Worm (Caenorhabditis elegans): ENCODE results near the gene ncx-3.

The ncx-3 gene

DNA sequence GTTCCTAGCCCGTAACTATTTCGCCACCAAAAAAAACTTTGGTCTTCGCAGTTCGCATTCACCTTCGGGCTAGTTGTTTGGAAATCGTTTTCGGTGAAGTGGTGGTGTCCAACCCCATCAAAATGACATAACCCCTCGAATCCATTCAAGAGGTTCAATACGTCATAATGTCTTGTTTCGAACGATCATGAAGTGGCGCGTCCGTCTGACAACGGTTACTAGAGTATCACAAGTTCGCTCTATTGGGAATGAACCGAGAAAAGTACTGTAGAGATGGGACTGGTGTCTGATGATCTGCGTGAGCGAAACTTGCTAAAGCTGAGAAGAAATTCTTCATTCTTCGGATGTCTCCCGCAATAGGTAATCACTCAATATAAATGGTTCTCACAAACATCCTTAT lies 11.3 kb downstream of the ncx-3 start, which contains the start of gene ZC168.2:
TSS of gene ZC168.2 (plus strand) at position 301 of the 400 bp plus-strand sequence.
- TF ChIP-seq cnd-1 (tag; optimal IDR thresholded peaks at IDR 0.05) (no peak), nhr-2 (tag; optimal IDR thresholded peaks at IDR 0.05) (peak; percentile 7)

- TF ChIP-seq nhr-28 (tag; optimal IDR thresholded peaks at IDR 0.05) (no peak), flh-1 (GFP tag; optimal IDR thresholded peaks at IDR 0.05) (no peak), ztf-11 (tag; optimal IDR thresholded peaks at IDR 0.05) (no peak), ceh-83 (GFP tag; optimal IDR thresholded peaks at IDR 0.05) (peak; percentile 7), lin-13 (tag; optimal IDR thresholded peaks at IDR 0.05) (peak; percentile 40), nhr-76 (tag; optimal IDR thresholded peaks at IDR 0.05) (no peak), nhr-237 (tag; optimal IDR thresholded peaks at IDR 0.05) (peak; percentile 57), sem-2 (GFP tag; optimal IDR thresholded peaks at IDR 0.05) (no peak), pha-4 (tag; optimal IDR thresholded peaks at IDR 0.05) (peak; percentile 54), blmp-1 (tag; optimal IDR thresholded peaks at IDR 0.05) (no peak), sptf-1 (tag; optimal IDR thresholded peaks at IDR 0.05) (peak; percentile 42), ces-1 (GFP tag; optimal IDR thresholded peaks at IDR 0.05) (peak; percentile 55), hlh-1 (tag; optimal IDR thresholded peaks at IDR 0.05) (peak; percentile 39), elt-3 (tag; optimal IDR thresholded peaks at IDR 0.05) (no peak), drap-1 (GFP tag; optimal IDR thresholded peaks at IDR 0.05) (no peak), unc-39 (tag; optimal IDR thresholded peaks at IDR 0.05) (no peak), elt-1 (tag; optimal IDR thresholded peaks at IDR 0.05; ENCODE audit: borderline replicate concordance, insufficient read depth) (no peak), mab-5 (tag; optimal IDR thresholded peaks at IDR 0.05) (peak; percentile 24), lsy-2 (tag; optimal IDR thresholded peaks at IDR 0.05) (peak; percentile 47), mep-1 (tag; optimal IDR thresholded peaks at IDR 0.05) (peak; percentile 71), mls-2 (tag; optimal IDR thresholded peaks at IDR 0.05) (no peak)
These were observed 18.3 kb downstream of the ncx-3 start, which contains the start of the genes orc-5 and cyb-1 for ce11 chrIV:10734527-10735436. orc-5 (minus strand) TSS chrIV:10734588. cyb-1 (plus strand) TSS chrIV:10735216.

DNA sequence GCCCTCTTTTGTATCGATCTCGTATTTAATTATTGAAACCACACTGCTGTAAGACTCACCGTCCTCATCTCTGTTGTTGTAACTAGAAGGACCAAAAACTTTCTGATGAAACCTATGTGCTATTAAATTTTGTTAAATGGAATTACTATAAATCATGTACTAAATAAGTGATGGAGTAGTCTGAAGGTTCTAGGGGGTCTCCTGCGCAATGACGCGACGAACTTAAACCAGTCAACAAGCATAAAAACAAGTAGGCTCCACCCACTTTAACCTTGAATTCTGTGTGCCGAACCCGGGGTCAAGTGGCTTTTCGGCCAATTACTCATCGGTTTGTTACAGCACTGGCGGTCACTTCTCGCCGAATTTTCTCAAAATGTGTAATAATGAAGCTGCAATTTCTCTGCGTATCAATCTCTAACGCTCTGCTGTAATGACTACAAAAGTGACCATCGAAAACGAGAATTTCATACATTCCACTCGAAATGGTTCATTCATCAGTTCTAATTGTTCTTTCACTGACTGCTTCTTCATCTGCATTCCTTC lies 20.6 kb downstream of the ncx-3 start, which contains the start of gene grl-21:
TSS of gene grl-21 (plus strand) at position 464 of the 543 bp plus-strand sequence.
- TF ChIP-seq lin-13 (tag; optimal IDR thresholded peaks at IDR 0.05) (no peak), zip-8 (tag; optimal IDR thresholded peaks at IDR 0.05) (no peak)

DNA sequence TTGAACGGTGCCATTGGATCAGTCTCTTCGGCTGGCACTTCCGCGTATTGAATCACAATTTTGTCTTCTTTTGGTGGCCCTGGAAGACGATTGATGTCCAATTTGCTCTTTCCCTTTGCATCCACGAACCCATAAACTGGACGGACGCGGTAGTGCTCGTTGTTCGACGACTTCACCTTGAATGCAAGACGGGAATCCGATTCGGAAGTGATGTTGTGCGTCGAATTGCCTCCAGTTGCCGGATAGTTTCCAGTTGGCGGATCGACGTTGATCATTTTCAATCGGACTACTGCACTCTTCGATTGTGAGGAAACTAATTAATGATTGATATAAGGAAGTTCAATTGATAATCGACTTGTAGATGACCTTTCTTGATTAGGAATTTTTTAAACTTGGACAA lies 21.9 kb downstream of the ncx-3 start, which contains the start of gene ssp-34:
TSS of gene ssp-34 (minus strand) at position 275 of the 400 bp plus-strand sequence.
- TF ChIP-seq unc-62 (GFP tag; optimal IDR thresholded peaks at IDR 0.05) = no peak
- TF ChIP-seq M03D4.4 (tag; optimal IDR thresholded peaks at IDR 0.05) = no peak
- no peak for TF ChIP-seq mab-5 (tag; optimal IDR thresholded peaks at IDR 0.05)
- no peak for TF ChIP-seq blmp-1 (tag; optimal IDR thresholded peaks at IDR 0.05)
- TF ChIP-seq bed-3 (GFP tag; optimal IDR thresholded peaks at IDR 0.05) = no peak
- TF ChIP-seq flh-1 (GFP tag; optimal IDR thresholded peaks at IDR 0.05) = no peak
- TF ChIP-seq nhr-12 (tag; optimal IDR thresholded peaks at IDR 0.05) = no peak
- TF ChIP-seq ceh-43 (GFP tag; optimal IDR thresholded peaks at IDR 0.05) = no peak
- TF ChIP-seq drap-1 (GFP tag; optimal IDR thresholded peaks at IDR 0.05) = no peak
- no peak for TF ChIP-seq elt-1 (tag; optimal IDR thresholded peaks at IDR 0.05; ENCODE audit: borderline replicate concordance, insufficient read depth)
- TF ChIP-seq ham-2 (GFP tag; optimal IDR thresholded peaks at IDR 0.05) = no peak
- no peak for TF ChIP-seq ceh-39 (tag; optimal IDR thresholded peaks at IDR 0.05)
- TF ChIP-seq ztf-11 (tag; optimal IDR thresholded peaks at IDR 0.05) = no peak
- no peak for TF ChIP-seq zip-8 (tag; optimal IDR thresholded peaks at IDR 0.05)
- no peak for TF ChIP-seq nhr-237 (tag; optimal IDR thresholded peaks at IDR 0.05)
- TF ChIP-seq nhr-76 (tag; optimal IDR thresholded peaks at IDR 0.05) = no peak
- TF ChIP-seq lsy-2 (tag; optimal IDR thresholded peaks at IDR 0.05) = no peak
- no peak for TF ChIP-seq mls-2 (tag; optimal IDR thresholded peaks at IDR 0.05)
